Fruit fly (Drosophila melanogaster): Measurements from ENCODE around the gene CG2926.

The CG2926 gene

DNA sequence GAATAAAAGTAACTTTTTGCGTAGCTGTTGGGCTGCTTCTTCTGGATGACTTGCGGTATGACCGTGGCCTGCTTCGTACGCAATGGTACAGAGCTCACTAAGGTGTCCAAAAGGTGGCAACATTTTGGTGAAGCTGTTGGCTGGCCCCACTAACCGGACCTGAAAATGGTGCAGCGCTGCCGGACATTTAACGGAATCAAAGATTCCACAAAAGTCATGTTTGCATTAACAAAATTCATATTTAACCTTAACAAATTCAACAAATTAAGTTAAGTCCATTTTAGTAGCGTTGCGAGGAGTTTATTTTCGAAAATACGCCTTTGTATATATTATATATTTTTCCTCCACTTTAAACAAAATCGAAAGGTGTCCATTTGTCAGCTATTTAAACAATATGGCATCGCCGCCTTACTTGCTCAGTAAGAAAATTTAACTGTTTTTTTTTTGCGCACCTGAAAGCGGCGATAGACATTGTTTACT is 12.9 kb upstream of the CG2926 start, which contains the start of the genes kra and SecS (continued):
- TF ChIP-seq CG3163 (GFP tag; optimal IDR thresholded peaks at IDR 0.05): no peak
- peak; percentile 37 for TF ChIP-seq CG15011 (GFP tag; optimal IDR thresholded peaks at IDR 0.05)
- TF ChIP-seq shn (GFP tag; optimal IDR thresholded peaks at IDR 0.05): peak; percentile 49
- no peak for TF ChIP-seq CG10543 (GFP tag; optimal IDR thresholded peaks at IDR 0.05)
- no peak for TF ChIP-seq so (GFP tag; IDR thresholded peaks at IDR 0.05)
- no peak for TF ChIP-seq lmd (GFP tag; IDR thresholded peaks at IDR 0.05)
- peak; percentile 4 for TF ChIP-seq CG9437 (GFP tag; optimal IDR thresholded peaks at IDR 0.05)
- TF ChIP-seq phol (tag; optimal IDR thresholded peaks at IDR 0.05): peak; percentile 82
- no peak for TF ChIP-seq slbo (GFP tag; IDR thresholded peaks at IDR 0.05)
- TF ChIP-seq vfl (GFP tag; optimal IDR thresholded peaks at IDR 0.05): peak; percentile 8
- peak; percentile 54 for TF ChIP-seq CG10209 (GFP tag; optimal IDR thresholded peaks at IDR 0.05)
- TF ChIP-seq CG30431 (GFP tag; optimal IDR thresholded peaks at IDR 0.05): no peak
- peak; percentile 60 for TF ChIP-seq Max (GFP tag; optimal IDR thresholded peaks at IDR 0.05)
- no peak for TF ChIP-seq Hand (GFP tag; optimal IDR thresholded peaks at IDR 0.05)
- no peak for TF ChIP-seq yki (optimal IDR thresholded peaks at IDR 0.05)
- peak; percentile 35 for TF ChIP-seq CG2875 (GFP tag; optimal IDR thresholded peaks at IDR 0.05)
- peak; percentile 83 for TF ChIP-seq CG15514 (GFP tag; optimal IDR thresholded peaks at IDR 0.05)
- TF ChIP-seq cato (GFP tag; optimal IDR thresholded peaks at IDR 0.05; ENCODE audit: borderline replicate concordance): peak; percentile 5
- peak; percentile 77 for TF ChIP-seq YL-1 (GFP tag; optimal IDR thresholded peaks at IDR 0.05)
- no peak for TF ChIP-seq CkIIα-i1 (GFP tag; IDR thresholded peaks at IDR 0.05)
- peak; percentile 41 for TF ChIP-seq CG6765 (GFP tag; optimal IDR thresholded peaks at IDR 0.05)
- TF ChIP-seq stc (GFP tag; IDR thresholded peaks at IDR 0.05): no peak
- TF ChIP-seq sqz (GFP tag; optimal IDR thresholded peaks at IDR 0.05): no peak
- peak; percentile 38 for TF ChIP-seq CG1792 (GFP tag; optimal IDR thresholded peaks at IDR 0.05)

DNA sequence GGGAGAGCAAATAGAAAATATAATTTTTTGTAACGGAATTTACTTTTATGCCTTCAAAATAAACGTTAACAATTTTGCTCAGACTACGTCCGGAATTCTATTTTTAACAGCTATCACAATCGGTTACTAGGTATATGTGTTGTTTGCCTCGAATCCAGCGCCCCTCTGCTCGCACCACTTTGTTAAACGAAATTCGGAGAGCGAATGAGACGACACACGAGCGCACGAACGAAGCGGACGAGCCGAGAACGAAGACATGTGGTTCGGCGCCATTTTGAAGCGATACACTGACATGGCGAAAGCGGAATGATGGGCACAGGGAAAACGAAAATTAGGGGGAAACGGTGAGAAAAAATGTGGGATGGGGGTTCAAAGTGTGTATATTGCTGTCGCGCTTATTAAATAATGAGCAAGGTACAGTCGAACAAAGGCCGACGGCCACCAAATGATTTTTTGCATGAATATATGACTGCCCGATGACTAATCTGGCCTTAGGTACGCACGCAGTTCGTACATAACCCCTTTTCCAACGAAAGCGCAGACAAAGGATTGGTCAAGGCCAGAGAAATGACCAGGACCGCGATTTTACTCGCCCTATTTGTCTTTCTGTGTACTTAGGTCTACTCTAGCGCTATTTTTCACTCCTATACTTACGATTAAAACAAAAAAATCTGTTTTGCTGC is 12.3 kb upstream of the CG2926 start:
- peak; percentile 55 for TF ChIP-seq corto (GFP tag; optimal IDR thresholded peaks at IDR 0.05)
- no peak for TF ChIP-seq Dad (GFP tag; optimal IDR thresholded peaks at IDR 0.05)
- no peak for TF ChIP-seq CG3726 (GFP tag; IDR thresholded peaks at IDR 0.05)
- no peak for TF ChIP-seq CG9609 (GFP tag; optimal IDR thresholded peaks at IDR 0.05)
- TF ChIP-seq abd-A (tag; optimal IDR thresholded peaks at IDR 0.05): no peak
- peak; percentile 87 for TF ChIP-seq pros (GFP tag; optimal IDR thresholded peaks at IDR 0.05)
- TF ChIP-seq phol (tag; optimal IDR thresholded peaks at IDR 0.05): peak; percentile 99
- TF ChIP-seq CG10366 (GFP tag; IDR thresholded peaks at IDR 0.05): no peak
- TF ChIP-seq CG6254 (GFP tag; optimal IDR thresholded peaks at IDR 0.05): peak; percentile 37
- TF ChIP-seq fd3F (GFP tag; optimal IDR thresholded peaks at IDR 0.05): no peak
- peak; percentile 75 for TF ChIP-seq nom (GFP tag; optimal IDR thresholded peaks at IDR 0.05)
- no peak for TF ChIP-seq CG15601 (tag; optimal IDR thresholded peaks at IDR 0.05)
- TF ChIP-seq CG10209 (GFP tag; optimal IDR thresholded peaks at IDR 0.05): no peak
- TF ChIP-seq CG14860 (GFP tag; IDR thresholded peaks at IDR 0.05; ENCODE audit: partially characterized antibody): no peak
- TF ChIP-seq kay (GFP tag; optimal IDR thresholded peaks at IDR 0.05): peak; percentile 37
- no peak for TF ChIP-seq Dfd (GFP tag; optimal IDR thresholded peaks at IDR 0.05)
- TF ChIP-seq NK7.1 (GFP tag; optimal IDR thresholded peaks at IDR 0.05): no peak
- peak; percentile 95 for TF ChIP-seq MESR4 (GFP tag; optimal IDR thresholded peaks at IDR 0.05)
- TF ChIP-seq CG13624 (GFP tag; optimal IDR thresholded peaks at IDR 0.05): no peak
- TF ChIP-seq dan (GFP tag; IDR thresholded peaks at IDR 0.05): no peak
- TF ChIP-seq bab2 (GFP tag; optimal IDR thresholded peaks at IDR 0.05): no peak
- no peak for TF ChIP-seq yki (optimal IDR thresholded peaks at IDR 0.05)
- no peak for TF ChIP-seq Spps (tag; optimal IDR thresholded peaks at IDR 0.05)
- TF ChIP-seq al (GFP tag; IDR thresholded peaks at IDR 0.05): no peak
- peak; percentile 58 for TF ChIP-seq wek (GFP tag; optimal IDR thresholded peaks at IDR 0.05)
- peak; percentile 9 for TF ChIP-seq Hmr (GFP tag; optimal IDR thresholded peaks at IDR 0.05)
- TF ChIP-seq trh (GFP tag; optimal IDR thresholded peaks at IDR 0.05): no peak
- TF ChIP-seq en (GFP tag; optimal IDR thresholded peaks at IDR 0.05): no peak
- TF ChIP-seq fru (optimal IDR thresholded peaks at IDR 0.05): no peak
